Worm (Caenorhabditis elegans): ENCODE results near the gene F26G1.1.

The F26G1.1 gene

ce11 chrII:4769886-4770285 lies 21.5 kb upstream of the F26G1.1 start (continued):
- TF ChIP-seq Y75B8A.6 (GFP tag; IDR thresholded peaks at IDR 0.05) (no peak), ctbp-1 (GFP tag; IDR thresholded peaks at IDR 0.05) (no peak), mep-1 (tag; optimal IDR thresholded peaks at IDR 0.05) (no peak), hlh-30 (tag; optimal IDR thresholded peaks at IDR 0.05; ENCODE audit: insufficient read depth) (peak; percentile 62), pqm-1 (tag; optimal IDR thresholded peaks at IDR 0.05) (peak; percentile 98), lsy-2 (tag; optimal IDR thresholded peaks at IDR 0.05) (no peak), zag-1 (tag; optimal IDR thresholded peaks at IDR 0.05) (no peak), nhr-111 (GFP tag; optimal IDR thresholded peaks at IDR 0.05) (no peak), nhr-28 (tag; optimal IDR thresholded peaks at IDR 0.05) (peak; percentile 84), mdl-1 (tag; optimal IDR thresholded peaks at IDR 0.05) (peak in 1 of 2 experiments; percentile 13), nhr-102 (tag; optimal IDR thresholded peaks at IDR 0.05) (peak; percentile 63), php-3 (GFP tag; IDR thresholded peaks at IDR 0.05) (peak; percentile 98), set-16 (GFP tag; IDR thresholded peaks at IDR 0.05) (no peak), daf-16 (GFP tag; optimal IDR thresholded peaks at IDR 0.05) (no peak), daf-16 (tag; optimal IDR thresholded peaks at IDR 0.05) (peak; percentile 97)

- TF ChIP-seq nhr-76 (tag; optimal IDR thresholded peaks at IDR 0.05) = no peak
- TF ChIP-seq nhr-25 (tag; optimal IDR thresholded peaks at IDR 0.05; ENCODE audit: borderline replicate concordance, insufficient read depth) = no peak
- TF ChIP-seq set-16 (GFP tag; IDR thresholded peaks at IDR 0.05) = no peak
- TF ChIP-seq cey-2 (tag; optimal IDR thresholded peaks at IDR 0.05; ENCODE audit: borderline replicate concordance, insufficient read depth) = no peak
- TF ChIP-seq hlh-11 (tag; optimal IDR thresholded peaks at IDR 0.05) = no peak
- no peak for TF ChIP-seq pqm-1 (tag; optimal IDR thresholded peaks at IDR 0.05)
- TF ChIP-seq mes-2 (tag; optimal IDR thresholded peaks at IDR 0.05; ENCODE audit: poor library complexity, severe bottlenecking) = no peak
- no peak for TF ChIP-seq pha-4 (GFP tag; IDR thresholded peaks at IDR 0.05)
- no peak for TF ChIP-seq pha-4 (tag; optimal IDR thresholded peaks at IDR 0.05)
- TF ChIP-seq nhr-6 (tag; optimal IDR thresholded peaks at IDR 0.05) = no peak
- no peak for TF ChIP-seq ztf-7 (tag; optimal IDR thresholded peaks at IDR 0.05)
- no peak for TF ChIP-seq lin-29 (GFP tag; IDR thresholded peaks at IDR 0.05)
- TF ChIP-seq lim-7 (GFP tag; IDR thresholded peaks at IDR 0.05) = no peak
- TF ChIP-seq ceh-82 (tag; optimal IDR thresholded peaks at IDR 0.05) = no peak
- TF ChIP-seq Y105C5A.15 (GFP tag; IDR thresholded peaks at IDR 0.05) = no peak
- no peak for TF ChIP-seq aha-1 (tag)
- TF ChIP-seq ztf-11 (tag; optimal IDR thresholded peaks at IDR 0.05) = no peak
- no peak for TF ChIP-seq aly-2 (tag; optimal IDR thresholded peaks at IDR 0.05)
Observed at ce11 chrII:4771282-4771681, 20.1 kb upstream of the F26G1.1 start, which contains the start of gene F26G1.5. F26G1.5 (minus strand) TSS chrII:4771382.

- TF ChIP-seq hif-1 (tag; optimal IDR thresholded peaks at IDR 0.05) (no peak), snpc-1.2 (GFP tag; IDR thresholded peaks at IDR 0.05) (no peak), lin-15B (tag; optimal IDR thresholded peaks at IDR 0.05) (no peak), attf-4 (tag; optimal IDR thresholded peaks at IDR 0.05) (no peak), tra-1 (GFP tag; IDR thresholded peaks at IDR 0.05) (no peak), unc-62 (GFP tag; optimal IDR thresholded peaks at IDR 0.05 in 1 of 2) (no peak), unc-62 (tag; optimal IDR thresholded peaks at IDR 0.05) (no peak), dve-1 (tag; optimal IDR thresholded peaks at IDR 0.05; ENCODE audit: insufficient read depth) (peak; percentile 35), dmd-6 (GFP tag; IDR thresholded peaks at IDR 0.05) (no peak), duxl-1 (tag; optimal IDR thresholded peaks at IDR 0.05; ENCODE audit: poor library complexity) (no peak), nhr-48 (tag; optimal IDR thresholded peaks at IDR 0.05) (peak; percentile 23), nhr-25 (tag; optimal IDR thresholded peaks at IDR 0.05; ENCODE audit: borderline replicate concordance, insufficient read depth) (peak; percentile 26), aha-1 (tag) (peak; percentile 47), daf-8 (GFP tag; IDR thresholded peaks at IDR 0.05) (no peak), ztf-11 (tag; optimal IDR thresholded peaks at IDR 0.05) (no peak), php-3 (GFP tag; IDR thresholded peaks at IDR 0.05) (no peak), nhr-28 (tag; optimal IDR thresholded peaks at IDR 0.05) (peak; percentile 32), hlh-11 (tag; optimal IDR thresholded peaks at IDR 0.05) (peak; percentile 33), ceh-28 (tag; optimal IDR thresholded peaks at IDR 0.05) (no peak)
Observed at ce11 chrII:4772441-4772840, 19.0 kb upstream of the F26G1.1 start.
